Fruit fly (Drosophila melanogaster) whole organism, embryonic: ENCODE results near the gene CG17982.

ENCODE experiments used
- Abd-B ChIP-seq: fragments of 200-800 bp; sonication (Bioruptor generic); optimal IDR thresholded peaks from 2 replicates; lab custom pipeline; 2018; ENCODE audit warnings: missing biosample characterization, mild to moderate bottlenecking, missing genetic modification characterization, moderate library complexity
- Adf1 ChIP-seq: fragments of 200-800 bp; sonication (Bioruptor generic); IDR thresholded peaks from 2 replicates; pipeline ENCODE4 v1.3.6; 2022; ENCODE audit warnings: missing biosample characterization, missing genetic modification characterization
- Bgb ChIP-seq: fragments of 200-800 bp; sonication (Bioruptor generic); IDR thresholded peaks from 2 replicates; pipeline ENCODE4 v1.3.6; 2022; ENCODE audit warnings: missing biosample characterization, missing genetic modification characterization; ENCODE audit not compliant: partially characterized antibody
- CG10543 ChIP-seq: fragments of 200-800 bp; sonication (Bioruptor generic); optimal IDR thresholded peaks from 3 replicates; lab custom pipeline; 2017; ENCODE audit warnings: missing biosample characterization, mild to moderate bottlenecking, missing genetic modification characterization, moderate library complexity
- CG12071 ChIP-seq: fragments of 200-800 bp; sonication (Bioruptor generic); optimal IDR thresholded peaks from 3 replicates; lab custom pipeline; 2018; ENCODE audit warnings: missing biosample characterization, mild to moderate bottlenecking, missing genetic modification characterization
- CG12659 ChIP-seq: fragments of 200-800 bp; sonication (Bioruptor generic); optimal IDR thresholded peaks from 3 replicates; lab custom pipeline; 2017; ENCODE audit warnings: mild to moderate bottlenecking, missing biosample characterization, missing genetic modification reagents, missing genetic modification characterization
- CG13296 ChIP-seq: fragments of 200-800 bp; sonication (Bioruptor generic); optimal IDR thresholded peaks from 3 replicates; lab custom pipeline; 2018; ENCODE audit warnings: missing biosample characterization, mild to moderate bottlenecking, missing genetic modification characterization
- CG13894 ChIP-seq: fragments of 200-800 bp; sonication (Bioruptor generic); optimal IDR thresholded peaks from 3 replicates; lab custom pipeline; 2018; ENCODE audit warnings: missing biosample characterization, mild to moderate bottlenecking, missing genetic modification characterization, moderate library complexity
- CG17186 ChIP-seq: fragments of 200-800 bp; sonication (Bioruptor generic); optimal IDR thresholded peaks from 3 replicates; lab custom pipeline; 2017; ENCODE audit warnings: missing biosample characterization, missing genetic modification reagents, missing genetic modification characterization
- CG17829 ChIP-seq: fragments of 200-800 bp; optimal IDR thresholded peaks from 2 replicates; lab custom pipeline; 2019; ENCODE audit warnings: missing biosample characterization, mild to moderate bottlenecking, missing genetic modification characterization, moderate library complexity
- CG18599 ChIP-seq: fragments of 200-800 bp; sonication (Bioruptor generic); optimal IDR thresholded peaks from 3 replicates; lab custom pipeline; 2017; ENCODE audit warnings: missing biosample characterization, missing genetic modification characterization, mild to moderate bottlenecking, moderate library complexity, missing genetic modification reagents
- CG2116 ChIP-seq: fragments of 200-800 bp; sonication (Bioruptor generic); optimal IDR thresholded peaks from 3 replicates; lab custom pipeline; 2018; ENCODE audit warnings: missing biosample characterization, mild to moderate bottlenecking, missing genetic modification characterization
- CG32767 ChIP-seq: fragments of 200-800 bp; sonication (Bioruptor generic); IDR thresholded peaks from 2 replicates; pipeline ENCODE4 v1.3.6; 2022; ENCODE audit warnings: missing biosample characterization, missing genetic modification characterization
- CG3838 ChIP-seq: fragments of 200-800 bp; sonication (Bioruptor generic); optimal IDR thresholded peaks from 3 replicates; lab custom pipeline; 2016; ENCODE audit warnings: missing biosample characterization, missing genetic modification characterization
- CG4617 ChIP-seq: fragments of 200-800 bp; sonication (Bioruptor generic); optimal IDR thresholded peaks from 3 replicates; lab custom pipeline; 2016; ENCODE audit warnings: missing biosample characterization, missing genetic modification characterization, borderline replicate concordance
- CG7357 ChIP-seq: fragments of 200-800 bp; sonication (Bioruptor generic); IDR thresholded peaks from 3 replicates; pipeline ENCODE4 v1.3.6; 2022; ENCODE audit warnings: missing biosample characterization, missing genetic modification characterization
- Camta ChIP-seq: fragments of 200-800 bp; sonication (Bioruptor generic); optimal IDR thresholded peaks from 2 replicates; lab custom pipeline; 2016; ENCODE audit warnings: missing biosample characterization, missing genetic modification characterization
- Deaf1 ChIP-seq: fragments of 200-800 bp; optimal IDR thresholded peaks from 3 replicates; lab custom pipeline; 2019; ENCODE audit warnings: missing biosample characterization, mild to moderate bottlenecking, missing genetic modification characterization, moderate library complexity
- Doc3 ChIP-seq: fragments of 200-800 bp; sonication (Bioruptor generic); IDR thresholded peaks from 3 replicates; pipeline ENCODE4 v1.3.6; 2022; ENCODE audit warnings: missing biosample characterization, missing genetic modification characterization; ENCODE audit not compliant: partially characterized antibody
- Drgx ChIP-seq: fragments of 200-800 bp; sonication (Bioruptor generic); IDR thresholded peaks from 2 replicates; pipeline ENCODE4 v1.3.6; 2022; ENCODE audit warnings: missing biosample characterization, missing genetic modification characterization
- HHEX ChIP-seq: fragments of 200-800 bp; sonication (Bioruptor generic); optimal IDR thresholded peaks from 3 replicates; lab custom pipeline; 2017; ENCODE audit warnings: missing biosample characterization, mild to moderate bottlenecking, missing genetic modification characterization, missing genetic modification reagents
- Hr39 ChIP-seq: fragments of >200 bp; optimal IDR thresholded peaks from 2 replicates; lab custom pipeline; 2017
- Lhr ChIP-seq: fragments of 200-800 bp; sonication (Bioruptor generic); optimal IDR thresholded peaks from 3 replicates; lab custom pipeline; 2017; ENCODE audit warnings: mild to moderate bottlenecking, missing biosample characterization, missing genetic modification reagents, missing genetic modification characterization
- Myb ChIP-seq: fragments of 200-800 bp; sonication (Bioruptor generic); optimal IDR thresholded peaks from 2 replicates; lab custom pipeline; 2016; ENCODE audit warnings: missing biosample characterization, missing genetic modification characterization
- Optix ChIP-seq: fragments of 200-800 bp; sonication (Bioruptor generic); IDR thresholded peaks from 3 replicates; pipeline ENCODE4 v1.3.6; 2022; ENCODE audit warnings: missing biosample characterization, missing genetic modification characterization
- Ptx1 ChIP-seq: fragments of 200-800 bp; sonication (Bioruptor generic); IDR thresholded peaks from 2 replicates; pipeline ENCODE4 v1.3.6; 2022; ENCODE audit warnings: missing biosample characterization, missing genetic modification characterization
- Rfx ChIP-seq: fragments of 200-800 bp; sonication (Bioruptor generic); IDR thresholded peaks from 2 replicates; pipeline ENCODE4 v1.3.6; 2022; ENCODE audit warnings: missing biosample characterization, missing genetic modification characterization
- Side ChIP-seq: fragments of 200-800 bp; sonication (Bioruptor generic); optimal IDR thresholded peaks from 2 replicates; lab custom pipeline; 2016; ENCODE audit warnings: missing biosample characterization, missing genetic modification characterization
- Sry-β ChIP-seq: fragments of 200-800 bp; sonication (Bioruptor generic); optimal IDR thresholded peaks from 2 replicates; lab custom pipeline; 2018; ENCODE audit warnings: missing biosample characterization, mild to moderate bottlenecking, missing genetic modification characterization, moderate library complexity
- Usf ChIP-seq: fragments of 200-800 bp; sonication (Bioruptor generic); optimal IDR thresholded peaks from 2 replicates; lab custom pipeline; 2017; ENCODE audit warnings: missing genotype, missing biosample characterization, missing genetic modification characterization
- ab ChIP-seq: fragments of 200-800 bp; sonication (Bioruptor generic); optimal IDR thresholded peaks from 2 replicates; lab custom pipeline; 2016; ENCODE audit warnings: missing biosample characterization, missing genetic modification characterization
- al ChIP-seq: fragments of 200-800 bp; sonication (Bioruptor generic); IDR thresholded peaks from 2 replicates; pipeline ENCODE4 v1.3.6; 2022; ENCODE audit warnings: missing biosample characterization, missing genetic modification characterization
- amos ChIP-seq: fragments of 200-800 bp; sonication (Bioruptor generic); IDR thresholded peaks from 2 replicates; pipeline ENCODE4 v1.3.6; 2022; ENCODE audit warnings: missing biosample characterization, missing genetic modification characterization; ENCODE audit not compliant: partially characterized antibody
- croc ChIP-seq: fragments of 200-800 bp; sonication (Bioruptor generic); conservative IDR thresholded peaks from 3 replicates; pipeline ENCODE4 v1.3.6; 2022; ENCODE audit warnings: missing biosample characterization, missing genetic modification characterization
- crp ChIP-seq, 2 experiments: fragments of 200-800 bp; sonication (Bioruptor generic); optimal IDR thresholded peaks; 2 replicates in 1 of 2; 3 replicates in 1 of 2; lab custom pipeline; 2017; ENCODE audit warnings: missing biosample characterization in 2 of 2, missing genetic modification characterization in 2 of 2, mild to moderate bottlenecking in 1 of 2, moderate library complexity in 1 of 2
- dmrt11E ChIP-seq: fragments of 200-800 bp; sonication (Bioruptor generic); optimal IDR thresholded peaks from 3 replicates; lab custom pipeline; 2018; ENCODE audit warnings: missing biosample characterization, mild to moderate bottlenecking, missing genetic modification characterization, moderate library complexity
- fd64A ChIP-seq: fragments of 200-800 bp; sonication (Bioruptor generic); optimal IDR thresholded peaks from 3 replicates; lab custom pipeline; 2018; ENCODE audit warnings: missing biosample characterization, mild to moderate bottlenecking, missing genetic modification characterization
- gcm2 ChIP-seq: fragments of 200-800 bp; sonication (Bioruptor generic); optimal IDR thresholded peaks from 2 replicates; lab custom pipeline; 2016; ENCODE audit warnings: missing biosample characterization, missing genetic modification characterization
- jigr1 ChIP-seq: fragments of 200-800 bp; sonication (Bioruptor generic); IDR thresholded peaks from 3 replicates; pipeline ENCODE4 v1.3.6; 2022; ENCODE audit warnings: missing biosample characterization, missing genetic modification characterization
- luna ChIP-seq: fragments of 200-800 bp; sonication (Bioruptor generic); optimal IDR thresholded peaks from 2 replicates; lab custom pipeline; 2016; ENCODE audit warnings: missing biosample characterization, missing genetic modification characterization
- mam ChIP-seq: fragments of 200-800 bp; sonication (Bioruptor generic); optimal IDR thresholded peaks from 3 replicates; lab custom pipeline; 2016; ENCODE audit warnings: missing biosample characterization, missing genetic modification characterization
- otp ChIP-seq: fragments of 200-800 bp; sonication (Bioruptor generic); IDR thresholded peaks from 3 replicates; pipeline ENCODE4, ENCODE4 v1.3.6; 2022; ENCODE audit warnings: missing biosample characterization, missing genetic modification characterization
- pfk ChIP-seq: fragments of 200-800 bp; sonication (Bioruptor generic); optimal IDR thresholded peaks from 2 replicates; lab custom pipeline; 2018; ENCODE audit warnings: missing biosample characterization, mild to moderate bottlenecking, missing genetic modification characterization, moderate library complexity
- prd ChIP-seq, 3 experiments: fragments of >200 bp in 2 of 3; fragments of 200-800 bp in 1 of 3; sonication (Bioruptor generic) in 1 of 3; optimal IDR thresholded peaks in 2 of 3; IDR thresholded peaks in 1 of 3; 2 replicates in 2 of 3; 3 replicates in 1 of 3; pipeline versions ENCODE4 v1.3.6 to Lab custom; 2017 to 2022; ENCODE audit warnings: missing biosample characterization in 1 of 3, missing genetic modification characterization in 1 of 3
- pzg ChIP-seq: fragments of 200-800 bp; sonication (Bioruptor generic); optimal IDR thresholded peaks from 3 replicates; lab custom pipeline; 2018; ENCODE audit warnings: missing biosample characterization, mild to moderate bottlenecking, missing genetic modification characterization, moderate library complexity
- row ChIP-seq: fragments of 200-800 bp; sonication (Bioruptor generic); IDR thresholded peaks from 3 replicates; pipeline ENCODE4 v1.3.6; 2022; ENCODE audit warnings: missing biosample characterization, missing genetic modification characterization
- sens ChIP-seq: fragments of 200-800 bp; sonication (Bioruptor generic); peaks from one replicate; lab custom pipeline; 2016; ENCODE audit warnings: missing biosample characterization, missing genetic modification characterization
- sr ChIP-seq: fragments of 200-800 bp; sonication (Bioruptor generic); IDR thresholded peaks from 3 replicates; pipeline ENCODE4 v1.3.6; 2022; ENCODE audit warnings: missing biosample characterization, missing genetic modification characterization
- unpg ChIP-seq: fragments of 200-800 bp; sonication (Bioruptor generic); optimal IDR thresholded peaks from 3 replicates; lab custom pipeline; 2018; ENCODE audit warnings: missing biosample characterization, mild to moderate bottlenecking, missing genetic modification characterization, moderate library complexity
- usp ChIP-seq: fragments of >200 bp; optimal IDR thresholded peaks from 2 replicates; lab custom pipeline; 2017; ENCODE audit warnings: missing biosample characterization, missing genetic modification characterization
- yki ChIP-seq: fragments of >200 bp; optimal IDR thresholded peaks from 3 replicates; lab custom pipeline; 2018

CG17982 gene

DNA sequence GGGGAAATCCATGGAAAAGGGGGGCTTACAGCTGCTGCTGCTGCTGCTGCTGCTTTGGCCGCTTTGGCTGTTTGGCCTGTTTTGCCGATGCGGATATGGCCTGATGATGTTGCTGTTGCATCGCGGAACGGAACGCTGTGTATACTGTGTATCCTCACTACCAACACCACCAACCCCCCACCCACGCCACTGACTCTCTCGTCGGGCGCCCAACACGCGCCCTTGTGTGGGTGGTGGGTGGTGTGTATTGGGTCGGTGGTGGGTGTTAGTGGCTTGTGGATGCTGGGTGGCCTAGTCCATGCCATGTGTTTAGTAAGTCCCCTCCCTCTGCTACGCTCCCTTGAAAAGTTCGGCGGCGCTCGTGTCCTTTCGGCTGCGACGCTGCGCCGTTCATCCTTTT lies 34.1 kb upstream of the CG17982 start (continued):
- TF ChIP-seq ab (GFP tag; lab: Kevin White, UChicago) (no peak), Side (GFP tag; lab: Kevin White, UChicago) (no peak), CG2116 (no peak), CG17186 (no peak), CG12659 (no peak), CG18599 (GFP tag; lab: Kevin White, UChicago) (no peak), mam (GFP tag; lab: Kevin White, UChicago) (no peak), Hr39 (lab: Kevin White, UChicago) (no peak), luna (no peak), usp (GFP tag; lab: Kevin White, UChicago) (no peak), otp (GFP tag; lab: Robert Waterston, UW) (no peak), row (GFP tag; lab: Robert Waterston, UW) (0 out of 3 replicates have a peak, but pooled peaks have one; percentile 13), croc (GFP tag; lab: Robert Waterston, UW) (no peak), Doc3 (GFP tag; lab: Robert Waterston, UW) (no peak), amos (peak; percentile 10; the same call in 1 of the 2 replicates), Deaf1 (tag; lab: Kevin White, UChicago) (peak; percentile 79), pzg (GFP tag; lab: Kevin White, UChicago) (peak; percentile 4), Ptx1 (GFP tag; lab: Robert Waterston, UW) (no peak), CG12071 (GFP tag; lab: Kevin White, UChicago) (peak; percentile 29), prd (optimal IDR thresholded peaks at IDR 0.05; lab: Kevin White, UChicago) (no peak), prd (GFP tag; IDR thresholded peaks at IDR 0.05; lab: Robert Waterston, UW) (no peak), dmrt11E (tag; lab: Kevin White, UChicago) (no peak), CG7357 (GFP tag; lab: Robert Waterston, UW) (no peak), CG13894 (peak; percentile 19), crp (GFP tag; optimal IDR thresholded peaks at IDR 0.05; lab: Kevin White, UChicago) (no peak), Rfx (GFP tag; lab: Robert Waterston, UW) (no peak), gcm2 (GFP tag; lab: Kevin White, UChicago) (no peak), CG17829 (no peak), Lhr (GFP tag; lab: Kevin White, UChicago) (no peak), Adf1 (GFP tag; lab: Robert Waterston, UW) (peak; percentile 77), CG32767 (GFP tag; lab: Robert Waterston, UW) (peak; percentile 41; the same call in 1 of the 2 replicates), sr (GFP tag; lab: Robert Waterston, UW) (0 out of 3 replicates have a peak, but pooled peaks have one; percentile 51), Camta (GFP tag; lab: Kevin White, UChicago) (no peak), sens (GFP tag; lab: Kevin White, UChicago) (peak; percentile 7), pfk (peak; percentile 19), unpg (GFP tag; lab: Kevin White, UChicago) (no peak), CG4617 (GFP tag; lab: Kevin White, UChicago) (no peak), HHEX (GFP tag; lab: Kevin White, UChicago) (no peak), Optix (GFP tag; lab: Robert Waterston, UW) (0 out of 3 replicates have a peak, but pooled peaks have one; percentile 20), yki (lab: Kevin White, UChicago) (no peak), Usf (GFP tag; lab: Kevin White, UChicago) (no peak), jigr1 (no peak), Sry-β (GFP tag; lab: Kevin White, UChicago) (no peak), fd64A (GFP tag; lab: Kevin White, UChicago) (no peak), al (GFP tag; lab: Robert Waterston, UW) (no peak), Myb (GFP tag; lab: Kevin White, UChicago) (no peak), Abd-B (no peak), CG13296 (GFP tag; lab: Kevin White, UChicago) (no peak), Bgb (GFP tag; lab: Robert Waterston, UW) (peak; percentile 38; the same call in 1 of the 2 replicates), CG10543 (GFP tag; lab: Kevin White, UChicago) (no peak), Drgx (GFP tag; lab: Robert Waterston, UW) (0 out of 2 replicates have a peak, but pooled peaks have one; percentile 16), CG3838 (GFP tag; lab: Kevin White, UChicago) (no peak)
